Fruit fly (Drosophila melanogaster) whole organism, embryonic: ENCODE data around the gene Cpr64Ad.

Experiments
- Bteb2 ChIP-seq: fragments of 200-800 bp; sonication (Bioruptor generic); optimal IDR thresholded peaks from 2 replicates; lab custom pipeline; 2016; ENCODE audit warnings: missing biosample characterization, missing genetic modification characterization
- CG10267 ChIP-seq: fragments of 200-800 bp; sonication (Bioruptor generic); optimal IDR thresholded peaks from 2 replicates; lab custom pipeline; 2018; ENCODE audit warnings: missing biosample characterization, mild to moderate bottlenecking, missing genetic modification characterization, moderate library complexity
- CG10462 ChIP-seq: fragments of 200-800 bp; sonication (Bioruptor generic); optimal IDR thresholded peaks from 2 replicates; lab custom pipeline; 2016; ENCODE audit warnings: missing biosample characterization, missing genetic modification characterization
- CG12299 ChIP-seq: fragments of 200-800 bp; sonication (Bioruptor generic); optimal IDR thresholded peaks from 2 replicates; lab custom pipeline; 2018; ENCODE audit warnings: missing biosample characterization, mild to moderate bottlenecking, missing genetic modification characterization
- CG13296 ChIP-seq: fragments of 200-800 bp; sonication (Bioruptor generic); optimal IDR thresholded peaks from 3 replicates; lab custom pipeline; 2018; ENCODE audit warnings: missing biosample characterization, mild to moderate bottlenecking, missing genetic modification characterization
- CG14441 ChIP-seq: fragments of 200-800 bp; sonication (Bioruptor generic); IDR thresholded peaks from 2 replicates; pipeline ENCODE4 v1.3.6; 2022; ENCODE audit warnings: missing biosample characterization, missing genetic modification characterization
- CG17186 ChIP-seq: fragments of 200-800 bp; sonication (Bioruptor generic); optimal IDR thresholded peaks from 3 replicates; lab custom pipeline; 2017; ENCODE audit warnings: missing biosample characterization, missing genetic modification reagents, missing genetic modification characterization
- CG18262 ChIP-seq: fragments of 200-800 bp; optimal IDR thresholded peaks from 3 replicates; lab custom pipeline; 2019; ENCODE audit warnings: missing biosample characterization, mild to moderate bottlenecking, missing genetic modification characterization, moderate library complexity
- CG2202 ChIP-seq: fragments of 200-800 bp; sonication (Bioruptor generic); optimal IDR thresholded peaks from 2 replicates; lab custom pipeline; 2018; ENCODE audit warnings: missing biosample characterization, mild to moderate bottlenecking, missing genetic modification characterization
- CG2712 ChIP-seq: fragments of 200-800 bp; optimal IDR thresholded peaks from 3 replicates; lab custom pipeline; 2019; ENCODE audit warnings: missing biosample characterization, mild to moderate bottlenecking, missing genetic modification characterization, moderate library complexity
- CG31388 ChIP-seq: fragments of 200-800 bp; sonication (Bioruptor generic); optimal IDR thresholded peaks from 2 replicates; lab custom pipeline; 2016; ENCODE audit warnings: missing biosample characterization, missing genetic modification characterization
- CG32767 ChIP-seq: fragments of 200-800 bp; sonication (Bioruptor generic); IDR thresholded peaks from 2 replicates; pipeline ENCODE4 v1.3.6; 2022; ENCODE audit warnings: missing biosample characterization, missing genetic modification characterization
- CG4617 ChIP-seq: fragments of 200-800 bp; sonication (Bioruptor generic); optimal IDR thresholded peaks from 3 replicates; lab custom pipeline; 2016; ENCODE audit warnings: missing biosample characterization, missing genetic modification characterization, borderline replicate concordance
- CG6175 ChIP-seq: fragments of 200-800 bp; sonication (Bioruptor generic); IDR thresholded peaks from 3 replicates; pipeline ENCODE4 v1.3.6; 2022; ENCODE audit warnings: missing biosample characterization, missing genetic modification characterization
- CG6689 ChIP-seq: fragments of 200-800 bp; sonication (Bioruptor generic); IDR thresholded peaks from 2 replicates; pipeline ENCODE4 v1.3.6; 2022; ENCODE audit warnings: missing biosample characterization, missing genetic modification characterization
- CG7357 ChIP-seq: fragments of 200-800 bp; sonication (Bioruptor generic); IDR thresholded peaks from 3 replicates; pipeline ENCODE4 v1.3.6; 2022; ENCODE audit warnings: missing biosample characterization, missing genetic modification characterization
- CG7928 ChIP-seq: fragments of 200-800 bp; sonication (Bioruptor generic); optimal IDR thresholded peaks from 2 replicates; lab custom pipeline; 2017; ENCODE audit warnings: missing biosample characterization, mild to moderate bottlenecking, missing genetic modification characterization
- CG7987 ChIP-seq: fragments of 200-800 bp; sonication (Bioruptor generic); optimal IDR thresholded peaks from 2 replicates; lab custom pipeline; 2018; ENCODE audit warnings: missing biosample characterization, mild to moderate bottlenecking, missing genetic modification characterization, moderate library complexity
- CG9727 ChIP-seq: fragments of 200-800 bp; sonication (Bioruptor generic); optimal IDR thresholded peaks from 3 replicates; lab custom pipeline; 2017; ENCODE audit warnings: missing biosample characterization, mild to moderate bottlenecking, missing genetic modification characterization
- CG9817 ChIP-seq: fragments of 200-800 bp; sonication (Bioruptor generic); optimal IDR thresholded peaks from 2 replicates; lab custom pipeline; 2018; ENCODE audit warnings: missing biosample characterization, mild to moderate bottlenecking, missing genetic modification characterization, moderate library complexity
- D ChIP-seq, 2 experiments: fragments of 200-800 bp in 1 of 2; fragments of >200 bp in 1 of 2; sonication (Bioruptor generic) in 1 of 2; optimal IDR thresholded peaks; 2 replicates in 1 of 2; 3 replicates in 1 of 2; lab custom pipeline; 2017; ENCODE audit warnings: mild to moderate bottlenecking in 1 of 2, missing biosample characterization in 1 of 2, missing genetic modification characterization in 1 of 2, missing genetic modification reagents in 1 of 2
- D19B ChIP-seq: fragments of 200-800 bp; sonication (Bioruptor generic); optimal IDR thresholded peaks from 2 replicates; lab custom pipeline; 2017; ENCODE audit warnings: missing biosample characterization, mild to moderate bottlenecking, missing genetic modification characterization
- Dad ChIP-seq: fragments of 200-800 bp; sonication (Bioruptor generic); optimal IDR thresholded peaks from 3 replicates; lab custom pipeline; 2016; ENCODE audit warnings: missing biosample characterization, missing genetic modification characterization
- E2f1 ChIP-seq: fragments of 200-800 bp; sonication (Bioruptor generic); IDR thresholded peaks from 2 replicates; pipeline ENCODE4 v1.3.6; 2022; ENCODE audit warnings: missing biosample characterization, missing genetic modification characterization
- Eip74EF ChIP-seq, 2 experiments: fragments of 200-800 bp in 1 of 2; fragments of >200 bp in 1 of 2; sonication (Bioruptor generic) in 1 of 2; optimal IDR thresholded peaks; 2 replicates each; lab custom pipeline; 2017 to 2019; ENCODE audit warnings: missing biosample characterization in 2 of 2, missing genetic modification characterization in 2 of 2, mild to moderate bottlenecking in 1 of 2, moderate library complexity in 1 of 2
- Hey ChIP-seq: fragments of 200-800 bp; sonication (Bioruptor generic); optimal IDR thresholded peaks from 3 replicates; lab custom pipeline; 2018; ENCODE audit warnings: missing biosample characterization, mild to moderate bottlenecking, missing genetic modification characterization
- Hmx ChIP-seq: fragments of 200-800 bp; sonication (Bioruptor generic); optimal IDR thresholded peaks from 2 replicates; lab custom pipeline; 2016; ENCODE audit warnings: missing biosample characterization, missing genetic modification characterization
- Jarid2 ChIP-seq: fragments of 200-800 bp; sonication (Bioruptor generic); optimal IDR thresholded peaks from 3 replicates; lab custom pipeline; 2017; ENCODE audit warnings: mild to moderate bottlenecking, missing biosample characterization, missing genetic modification reagents, missing genetic modification characterization
- Lim3 ChIP-seq: fragments of 200-800 bp; sonication (Bioruptor generic); IDR thresholded peaks from 2 replicates; pipeline ENCODE4 v1.3.6; 2022; ENCODE audit warnings: missing biosample characterization, missing genetic modification characterization
- Lpt ChIP-seq: fragments of >200 bp; optimal IDR thresholded peaks from 2 replicates; lab custom pipeline; 2018; ENCODE audit warnings: missing biosample characterization, missing genetic modification characterization
- Med ChIP-seq: fragments of 200-800 bp; sonication (Bioruptor generic); peaks from one replicate; lab custom pipeline; 2016; ENCODE audit warnings: missing biosample characterization, missing genetic modification characterization, mild to moderate bottlenecking, inconsistent platforms, moderate library complexity
- NC2α ChIP-seq: fragments of 200-800 bp; sonication (Bioruptor generic); optimal IDR thresholded peaks from 2 replicates; lab custom pipeline; 2016; ENCODE audit warnings: missing biosample characterization, missing genetic modification characterization
- Taf1 ChIP-seq: fragments of 200-800 bp; sonication (Bioruptor generic); IDR thresholded peaks from 2 replicates; pipeline ENCODE4 v1.3.6; 2022; ENCODE audit warnings: missing biosample characterization, missing genetic modification characterization
- Xbp1 ChIP-seq: fragments of 200-800 bp; sonication (Bioruptor generic); optimal IDR thresholded peaks from 3 replicates; lab custom pipeline; 2016; ENCODE audit warnings: missing biosample characterization, mild to moderate bottlenecking, missing genetic modification characterization
- cg ChIP-seq: fragments of 200-800 bp; sonication (Bioruptor generic); optimal IDR thresholded peaks from 3 replicates; lab custom pipeline; 2019; ENCODE audit warnings: missing biosample characterization, mild to moderate bottlenecking, missing genetic modification characterization, moderate library complexity
- ci ChIP-seq: fragments of 200-800 bp; sonication (Bioruptor generic); IDR thresholded peaks from 3 replicates; pipeline ENCODE4 v1.3.6; 2022; ENCODE audit warnings: missing biosample characterization, missing genetic modification characterization
- dmrt11E ChIP-seq: fragments of 200-800 bp; sonication (Bioruptor generic); optimal IDR thresholded peaks from 3 replicates; lab custom pipeline; 2018; ENCODE audit warnings: missing biosample characterization, mild to moderate bottlenecking, missing genetic modification characterization, moderate library complexity
- en ChIP-seq: fragments of 200-800 bp; sonication (Bioruptor generic); optimal IDR thresholded peaks from 2 replicates; lab custom pipeline; 2016; ENCODE audit warnings: missing biosample characterization, missing genetic modification characterization
- eyg ChIP-seq: fragments of 200-800 bp; sonication (Bioruptor generic); optimal IDR thresholded peaks from 3 replicates; lab custom pipeline; 2016; ENCODE audit warnings: missing biosample characterization, missing genetic modification characterization
- fd96Cb ChIP-seq: fragments of 200-800 bp; sonication (Bioruptor generic); optimal IDR thresholded peaks from 2 replicates; lab custom pipeline; 2018; ENCODE audit warnings: missing biosample characterization, mild to moderate bottlenecking, missing genetic modification characterization, moderate library complexity
- gcm ChIP-seq: fragments of 200-800 bp; sonication (Bioruptor generic); optimal IDR thresholded peaks from 2 replicates; lab custom pipeline; 2019; ENCODE audit warnings: missing biosample characterization, mild to moderate bottlenecking, missing genetic modification characterization, moderate library complexity
- hb ChIP-seq: fragments of 200-800 bp; sonication (Bioruptor generic); IDR thresholded peaks from 3 replicates; pipeline ENCODE4 v1.3.6; 2022; ENCODE audit warnings: missing biosample characterization, missing genetic modification characterization; ENCODE audit not compliant: partially characterized antibody
- jigr1 ChIP-seq: fragments of 200-800 bp; sonication (Bioruptor generic); IDR thresholded peaks from 3 replicates; pipeline ENCODE4 v1.3.6; 2022; ENCODE audit warnings: missing biosample characterization, missing genetic modification characterization
- onecut ChIP-seq: fragments of 200-800 bp; sonication (Bioruptor generic); IDR thresholded peaks from 2 replicates; pipeline ENCODE4 v1.3.6; 2022; ENCODE audit warnings: missing biosample characterization, missing genetic modification characterization
- slou ChIP-seq: fragments of 200-800 bp; sonication (Bioruptor generic); optimal IDR thresholded peaks from 3 replicates; lab custom pipeline; 2016; ENCODE audit warnings: missing biosample characterization, missing genetic modification characterization
- slp2 ChIP-seq: fragments of 200-800 bp; sonication (Bioruptor generic); optimal IDR thresholded peaks from 2 replicates; lab custom pipeline; 2016; ENCODE audit warnings: missing biosample characterization, missing genetic modification characterization
- trem ChIP-seq: fragments of 200-800 bp; optimal IDR thresholded peaks from 3 replicates; lab custom pipeline; 2019; ENCODE audit warnings: missing biosample characterization, mild to moderate bottlenecking, missing genetic modification characterization, moderate library complexity
- unc-4 ChIP-seq: fragments of 200-800 bp; sonication (Bioruptor generic); IDR thresholded peaks from 2 replicates; pipeline ENCODE4 v1.3.6; 2022; ENCODE audit warnings: missing biosample characterization, missing genetic modification characterization; ENCODE audit not compliant: partially characterized antibody
- zfh2 ChIP-seq: fragments of 200-800 bp; sonication (Bioruptor generic); optimal IDR thresholded peaks from 2 replicates; lab custom pipeline; 2016; ENCODE audit warnings: missing biosample characterization, missing genetic modification characterization

The Cpr64Ad gene

dm6 chr3L:4228187-4228836, 13.1 kb downstream of the Cpr64Ad start (continued):
- TF ChIP-seq Lpt (no peak), CG13296 (GFP tag; lab: Kevin White, UChicago) (peak; percentile 82), E2f1 (GFP tag; lab: Robert Waterston, UW) (peak; percentile 96), Taf1 (peak; percentile 81), CG17186 (GFP tag; lab: Kevin White, UChicago) (peak; percentile 87), Xbp1 (GFP tag; lab: Kevin White, UChicago) (peak; percentile 97), CG18262 (peak; percentile 97), CG10267 (tag; lab: Kevin White, UChicago) (peak; percentile 90), CG14441 (peak; percentile 96), CG12299 (tag; lab: Kevin White, UChicago) (peak; percentile 92), cg (GFP tag; lab: Kevin White, UChicago) (peak; percentile 27), CG32767 (GFP tag; lab: Robert Waterston, UW) (peak; percentile 95), Dad (GFP tag; lab: Kevin White, UChicago) (peak; percentile 93), Lim3 (GFP tag; lab: Robert Waterston, UW) (peak; percentile 96), gcm (peak; percentile 96), trem (tag; lab: Kevin White, UChicago) (peak; percentile 94), CG7928 (GFP tag; lab: Kevin White, UChicago) (peak; percentile 61), slp2 (GFP tag; lab: Kevin White, UChicago) (peak; percentile 94), ci (GFP tag; lab: Robert Waterston, UW) (peak; percentile 99), CG9817 (tag; lab: Kevin White, UChicago) (peak; percentile 95), NC2α (GFP tag; lab: Kevin White, UChicago) (peak; percentile 94), Jarid2 (GFP tag; lab: Kevin White, UChicago) (peak; percentile 81), CG6689 (GFP tag; lab: Robert Waterston, UW) (peak; percentile 96), CG6175 (GFP tag; lab: Robert Waterston, UW) (peak; percentile 58; the same call in 2 of the 3 replicates), CG4617 (peak; percentile 88), zfh2 (GFP tag; lab: Kevin White, UChicago) (peak; percentile 20), hb (GFP tag; lab: Robert Waterston, UW) (no peak), CG7357 (peak; percentile 90), en (GFP tag; lab: Kevin White, UChicago) (peak; percentile 89), CG2202 (peak; percentile 96), jigr1 (GFP tag; lab: Robert Waterston, UW) (peak; percentile 93), D19B (GFP tag; lab: Kevin White, UChicago) (peak; percentile 43), onecut (GFP tag; lab: Robert Waterston, UW) (peak; percentile 95), slou (peak; percentile 49), Bteb2 (peak; percentile 82), CG2712 (tag; lab: Kevin White, UChicago) (peak; percentile 98), CG10462 (GFP tag; lab: Kevin White, UChicago) (peak; percentile 92), D (optimal IDR thresholded peaks at IDR 0.05; lab: Kevin White, UChicago) (no peak), D (GFP tag; optimal IDR thresholded peaks at IDR 0.05; lab: Kevin White, UChicago) (peak; percentile 97), Hmx (GFP tag; lab: Kevin White, UChicago) (peak; percentile 58), CG31388 (GFP tag; lab: Kevin White, UChicago) (peak; percentile 93), CG7987 (peak; percentile 85), dmrt11E (tag; lab: Kevin White, UChicago) (peak; percentile 97), Eip74EF (GFP tag; optimal IDR thresholded peaks at IDR 0.05; lab: Kevin White, UChicago) (peak in 1 of 2 experiments; percentile 91), eyg (GFP tag; lab: Kevin White, UChicago) (peak; percentile 92), fd96Cb (peak; percentile 96), Hey (tag; lab: Kevin White, UChicago) (peak; percentile 72), CG9727 (GFP tag; lab: Kevin White, UChicago) (peak; percentile 97), Med (GFP tag; lab: Kevin White, UChicago) (peak; percentile 99), unc-4 (no peak)
